Fruit fly (Drosophila melanogaster) whole organism, prepupa: ENCODE results near the gene Sp1.

Experiments
- CG6854 ChIP-seq: fragments of 200-800 bp; sonication (Bioruptor generic); optimal IDR thresholded peaks from 2 replicates; lab custom pipeline; 2017; ENCODE audit warnings: missing biosample characterization, mild to moderate bottlenecking, missing genetic modification characterization
- Hr38 ChIP-seq: sonication (Bioruptor generic); optimal IDR thresholded peaks from 2 replicates; lab custom pipeline; 2016; ENCODE audit warnings: missing biosample characterization, missing genetic modification characterization

DNA sequence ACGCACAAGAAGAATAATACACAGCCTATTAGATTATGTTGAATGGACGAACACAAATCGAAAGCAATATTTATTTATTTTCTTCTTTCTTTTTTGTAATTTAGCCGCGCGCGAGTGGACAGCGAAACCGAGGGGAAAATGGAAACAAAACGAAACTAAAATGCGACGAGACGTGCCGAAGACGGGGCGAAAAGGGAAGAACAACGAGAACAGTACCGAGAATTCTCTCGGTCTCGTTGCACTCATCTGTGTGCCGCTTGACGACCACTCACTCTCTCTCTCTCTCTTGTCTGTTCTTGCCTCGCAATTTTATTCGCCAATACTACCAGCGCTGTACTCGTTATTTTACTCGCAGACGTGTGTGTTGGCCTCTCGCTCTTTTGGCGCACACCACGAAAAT, 45.3 kb upstream of the Sp1 start:
- TF ChIP-seq Hr38 (GFP tag; lab: Kevin White, UChicago), result no peak
- no peak for TF ChIP-seq CG6854
